Fruit fly (Drosophila melanogaster): ENCODE results near the gene cd.

cd gene

dm6 chr3R:22727456-22727833, 32.7 kb downstream of the cd start:
- no peak for TF ChIP-seq noc (tag; optimal IDR thresholded peaks at IDR 0.05)

DNA sequence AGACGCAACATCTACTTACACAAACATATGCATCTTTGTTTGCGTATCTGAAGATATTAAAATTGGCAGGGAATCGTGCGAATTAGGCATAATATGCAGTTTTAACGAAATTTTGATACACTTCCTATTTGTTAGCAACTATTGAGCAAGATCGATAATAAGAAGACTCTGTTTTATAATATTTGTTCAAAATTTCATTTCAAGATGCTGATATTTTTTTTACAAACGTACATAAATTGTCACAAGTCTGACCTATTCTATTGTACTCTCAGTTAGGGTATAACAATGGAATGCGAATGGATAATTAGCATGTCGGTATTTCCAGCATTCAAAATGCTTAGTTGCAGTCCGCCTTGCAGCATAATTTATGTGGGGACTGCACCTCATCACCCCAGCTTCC, 33.1 kb downstream of the cd start:
- TF ChIP-seq noc (tag; optimal IDR thresholded peaks at IDR 0.05): no peak

DNA sequence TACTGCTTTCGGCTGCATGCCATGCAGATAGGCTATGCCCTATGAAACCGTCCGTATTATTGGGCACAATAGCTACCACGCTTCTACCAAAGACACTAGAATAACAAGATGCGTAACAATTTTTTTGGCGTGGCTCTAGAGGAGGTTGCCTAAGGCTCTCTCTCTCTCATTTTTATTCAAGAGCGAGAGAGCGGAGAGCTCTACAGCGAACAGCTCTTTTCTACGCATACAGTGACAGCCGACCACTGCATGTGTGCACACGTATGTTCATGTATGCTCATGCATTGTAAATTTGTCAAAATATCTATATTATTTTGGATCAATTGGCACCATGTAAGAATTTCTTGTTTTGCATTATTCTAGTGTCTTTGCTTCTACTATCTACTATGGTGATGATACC, 38.2 kb downstream of the cd start:
- no peak for TF ChIP-seq noc (tag; optimal IDR thresholded peaks at IDR 0.05)

DNA sequence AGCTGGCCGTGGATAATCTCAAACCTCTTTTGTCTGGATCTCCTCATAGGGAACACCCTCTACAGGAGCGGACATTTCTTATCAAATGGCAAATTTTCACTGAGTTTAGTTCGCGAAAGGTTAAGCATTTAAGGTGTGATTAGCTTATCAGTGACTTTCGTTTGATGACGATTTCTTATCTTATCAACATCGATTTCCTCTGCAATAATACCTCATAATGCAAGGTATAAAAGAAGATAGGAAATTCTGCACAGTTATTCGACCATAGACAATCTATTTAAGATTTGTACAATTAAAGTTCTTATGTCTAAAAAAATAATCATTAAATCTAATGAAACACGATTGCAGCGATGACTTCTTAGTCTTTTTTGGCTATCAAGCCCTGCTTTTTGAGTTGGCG, 39.0 kb downstream of the cd start, which contains the start of gene Takl2:
Takl2 (minus strand) TSS at position 101 of the 400 bp plus-strand sequence.
- no peak for TF ChIP-seq noc (tag; optimal IDR thresholded peaks at IDR 0.05)

DNA sequence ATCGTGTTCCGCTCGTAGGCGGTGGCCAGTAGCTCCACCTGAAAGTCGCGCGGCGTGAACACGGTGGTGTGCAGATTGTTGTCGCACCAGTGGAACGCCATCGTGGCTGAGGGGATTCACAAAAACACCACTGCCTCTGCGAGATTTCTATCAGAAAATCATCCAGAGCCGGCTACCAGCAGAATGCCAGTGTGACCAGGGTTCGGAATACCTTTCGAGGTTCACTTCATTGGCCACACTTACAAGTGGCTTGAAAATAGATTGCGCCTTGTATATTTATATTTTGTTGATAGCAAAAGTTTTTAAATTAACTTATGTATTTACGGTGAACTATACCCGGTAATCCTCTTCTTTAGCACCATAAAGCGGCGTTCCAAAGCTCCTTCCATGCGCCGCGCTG, 46.2 kb downstream of the cd start, which contains the start of the genes Dcr-1 and CG6985:
Dcr-1 (minus strand) TSS at position 162 of the 400 bp plus-strand sequence.
CG6985 (plus strand) TSS at position 221 of the 400 bp plus-strand sequence.
- TF ChIP-seq noc (tag; optimal IDR thresholded peaks at IDR 0.05): no peak

DNA sequence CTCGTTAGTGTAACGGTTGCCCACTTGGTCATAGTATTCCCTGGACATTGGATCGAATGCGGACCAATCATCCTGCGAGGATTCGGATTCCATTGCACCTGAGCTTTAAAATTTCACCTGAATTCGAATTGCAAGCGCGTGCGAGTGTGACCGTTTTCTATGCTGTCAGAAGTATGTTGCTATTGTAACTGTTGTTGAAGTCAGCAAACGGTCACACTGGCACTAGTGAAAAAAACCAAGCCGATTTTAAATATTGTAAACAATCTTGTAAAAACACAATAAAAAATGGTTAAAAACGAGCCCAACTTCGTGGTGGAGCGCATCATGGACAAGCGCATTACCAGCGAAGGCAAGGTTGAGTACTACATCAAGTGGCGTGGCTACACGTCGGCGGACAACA, 50.7 kb downstream of the cd start, which contains the start of the genes vret and HP1c:
vret (minus strand) TSS at position 150 of the 400 bp plus-strand sequence.
HP1c (plus strand) TSS at position 189 of the 400 bp plus-strand sequence.
- no peak for TF ChIP-seq noc (tag; optimal IDR thresholded peaks at IDR 0.05)
